Worm (Caenorhabditis elegans) whole organism, midembryonic: ENCODE results near the gene srx-6.

Source experiments
- T22C8.4 ChIP-seq: fragments of 200-800 bp; sonication (Bioruptor generic); IDR thresholded peaks from 2 replicates; pipeline ENCODE4 v1.3.6; 2022; ENCODE audit warnings: missing genetic modification characterization, missing compliant biosample characterization
- cog-1 ChIP-seq: sonication (generic microtip); optimal IDR thresholded peaks from 2 replicates; lab custom pipeline; 2016; ENCODE audit warnings: missing genetic modification characterization, missing compliant biosample characterization
- flt-1 ChIP-seq: fragments of 200-800 bp; sonication (Bioruptor generic); IDR thresholded peaks from 2 replicates; pipeline ENCODE4 v1.3.6; 2022; ENCODE audit warnings: missing genetic modification characterization, missing compliant biosample characterization
- klf-2 ChIP-seq: fragments of 200-800 bp; sonication (Bioruptor generic); conservative IDR thresholded peaks from 2 replicates; pipeline ENCODE4 v1.3.6; 2022; ENCODE audit warnings: missing genetic modification reagents, missing genetic modification characterization, missing compliant biosample characterization
- med-1 ChIP-seq: sonication (generic microtip); optimal IDR thresholded peaks from 2 replicates; lab custom pipeline; 2017; ENCODE audit warnings: missing genetic modification characterization, mild to moderate bottlenecking, missing compliant biosample characterization, antibody characterized with exemption, missing genetic modification reagents; ENCODE audit not compliant: insufficient read depth
- ref-1 ChIP-seq: fragments of 200-800 bp; sonication (Bioruptor generic); conservative IDR thresholded peaks from 2 replicates; pipeline ENCODE4 v1.3.6; 2022; ENCODE audit warnings: missing genetic modification reagents, missing genetic modification characterization, missing compliant biosample characterization
- tab-1 ChIP-seq: fragments of 200-800 bp; sonication (Bioruptor generic); IDR thresholded peaks from 2 replicates; pipeline ENCODE4 v1.3.6; 2022; ENCODE audit warnings: missing genetic modification characterization, missing compliant biosample characterization
- ztf-23 ChIP-seq: fragments of 200-800 bp; sonication (Bioruptor generic); IDR thresholded peaks from 2 replicates; pipeline ENCODE4 v1.3.6; 2022; ENCODE audit warnings: missing genetic modification reagents, missing genetic modification characterization, missing compliant biosample characterization
- ztf-29 ChIP-seq: fragments of 200-800 bp; sonication (Bioruptor generic); IDR thresholded peaks from 2 replicates; pipeline ENCODE4 v1.3.6; 2022; ENCODE audit warnings: missing genetic modification reagents, missing genetic modification characterization, missing compliant biosample characterization

srx-6 gene

ce11 chrV:7274992-7275391 is 38.1 kb downstream of the srx-6 start, which contains the start of gene C13A2.10:
C13A2.10 (minus strand) TSS chrV:7275092.
- TF ChIP-seq ztf-29 (GFP tag; lab: Robert Waterston, UW) (no peak), tab-1 (GFP tag; lab: Robert Waterston, UW) (no peak), ref-1 (GFP tag; lab: Robert Waterston, UW) (no peak), flt-1 (no peak), med-1 (GFP tag; lab: Kevin White, UChicago) (no peak), cog-1 (no peak), T22C8.4 (GFP tag; lab: Robert Waterston, UW) (no peak), ztf-23 (GFP tag; lab: Robert Waterston, UW) (no peak), klf-2 (GFP tag; lab: Robert Waterston, UW) (no peak)

- TF ChIP-seq ztf-29 (GFP tag; lab: Robert Waterston, UW) = no peak
- no peak for TF ChIP-seq ref-1 (GFP tag; lab: Robert Waterston, UW)
- TF ChIP-seq klf-2 (GFP tag; lab: Robert Waterston, UW) = no peak
- no peak for TF ChIP-seq med-1 (GFP tag; lab: Kevin White, UChicago)
- no peak for TF ChIP-seq tab-1 (GFP tag; lab: Robert Waterston, UW)
- no peak for TF ChIP-seq ztf-23 (GFP tag; lab: Robert Waterston, UW)
- TF ChIP-seq cog-1 = no peak
- no peak for TF ChIP-seq flt-1
These were observed 43.7 kb downstream of the srx-6 start, which contains the start of gene C13A2.6 for ce11 chrV:7269399-7269798. C13A2.6 (plus strand) TSS chrV:7269699.

- no peak for TF ChIP-seq med-1 (GFP tag; lab: Kevin White, UChicago)
- TF ChIP-seq tab-1 (GFP tag; lab: Robert Waterston, UW) = no peak
- TF ChIP-seq flt-1 = no peak
- TF ChIP-seq ztf-29 (GFP tag; lab: Robert Waterston, UW) = no peak
- no peak for TF ChIP-seq cog-1
These were observed 47.1 kb downstream of the srx-6 start, which contains the start of gene C13A2.7 for ce11 chrV:7266021-7266420. C13A2.7 (plus strand) TSS chrV:7266321.

ce11 chrV:7264042-7264441 is 49.1 kb downstream of the srx-6 start, which contains the start of gene C13A2.9:
C13A2.9 (minus strand) TSS chrV:7264142.
- TF ChIP-seq ref-1 (GFP tag; lab: Robert Waterston, UW) (no peak), ztf-29 (GFP tag; lab: Robert Waterston, UW) (no peak), tab-1 (GFP tag; lab: Robert Waterston, UW) (no peak), flt-1 (no peak)
